Worm (Caenorhabditis elegans): ENCODE measurements around the gene Y113G7A.14.

ce11 chrV:20105210-20105793, 33.0 kb downstream of the Y113G7A.14 start:
- TF ChIP-seq ztf-18 (tag; optimal IDR thresholded peaks at IDR 0.05): no peak
- no peak for TF ChIP-seq Y53G8AR.9 (GFP tag; conservative IDR thresholded peaks at IDR 0.05)
- no peak for TF ChIP-seq egl-44 (GFP tag; IDR thresholded peaks at IDR 0.05)
